Worm (Caenorhabditis elegans): ENCODE measurements around the gene vgln-1.
A peak's percentile ranks its signal among the peaks of the same experiment; 100 is the strongest.

DNA sequence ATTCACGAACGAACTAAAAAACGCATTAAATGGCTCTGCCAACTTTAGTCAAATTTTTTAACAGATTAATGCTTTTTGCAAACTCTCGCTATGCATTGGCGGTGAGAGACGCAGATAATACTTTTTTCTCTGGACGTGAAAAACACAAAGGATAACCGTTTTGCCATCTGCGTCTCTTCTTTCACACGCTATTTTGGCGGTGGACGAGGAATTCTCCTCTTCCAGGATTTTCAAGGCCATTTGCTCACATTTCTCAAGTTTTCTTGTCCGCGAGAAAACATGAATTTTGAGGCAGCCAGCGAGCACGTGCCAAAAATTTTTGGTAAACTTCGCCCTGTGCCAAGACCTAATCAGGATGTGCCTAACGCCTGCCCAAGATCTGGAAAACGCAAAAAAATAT is 40.1 kb upstream of the vgln-1 start:
- TF ChIP-seq klf-2 (GFP tag; conservative IDR thresholded peaks at IDR 0.05): no peak
- no peak for TF ChIP-seq cog-1 (tag; optimal IDR thresholded peaks at IDR 0.05)
- no peak for TF ChIP-seq ref-1 (GFP tag; conservative IDR thresholded peaks at IDR 0.05)
- peak; percentile 5; the same call in 1 of the 2 replicates for TF ChIP-seq flt-1 (GFP tag; IDR thresholded peaks at IDR 0.05)
- no peak for TF ChIP-seq tab-1 (GFP tag; IDR thresholded peaks at IDR 0.05)
- no peak for TF ChIP-seq ztf-23 (GFP tag; IDR thresholded peaks at IDR 0.05)
- no peak for TF ChIP-seq T22C8.4 (GFP tag; IDR thresholded peaks at IDR 0.05)
- TF ChIP-seq ztf-29 (GFP tag; IDR thresholded peaks at IDR 0.05): no peak
- TF ChIP-seq med-1 (GFP tag; optimal IDR thresholded peaks at IDR 0.05; ENCODE audit: insufficient read depth): no peak

Data from whole organism, midembryonic.